Worm (Caenorhabditis elegans) whole organism, L4 larva: ENCODE measurements around the gene rbm-7.

Experiments
- D1046.2 ChIP-seq: fragments of 200-800 bp; sonication (Bioruptor generic); IDR thresholded peaks from 2 replicates; pipeline ENCODE4 v1.3.6; 2022; ENCODE audit warnings: missing genetic modification characterization, missing compliant biosample characterization
- F26F4.8 ChIP-seq: fragments of 200-800 bp; sonication (Bioruptor generic); conservative IDR thresholded peaks from 2 replicates; pipeline ENCODE4 v1.3.6; 2022; ENCODE audit warnings: missing genetic modification characterization, missing compliant biosample characterization
- F37D6.2 ChIP-seq: sonication (generic microtip); optimal IDR thresholded peaks from 2 replicates; lab custom pipeline; 2016; ENCODE audit warnings: mild to moderate bottlenecking, missing genetic modification characterization, missing compliant biosample characterization
- F44E2.7 ChIP-seq: fragments of 200-800 bp; sonication (Bioruptor generic); IDR thresholded peaks from 2 replicates; pipeline ENCODE4 v2.1.2; 2022; ENCODE audit warnings: missing genetic modification characterization, missing compliant biosample characterization
- T26A8.4 ChIP-seq: fragments of 200-800 bp; sonication (Bioruptor generic); IDR thresholded peaks from 2 replicates; pipeline ENCODE4 v1.3.6; 2022; ENCODE audit warnings: missing genetic modification characterization, missing compliant biosample characterization
- Y48G9A.11 ChIP-seq: fragments of 200-800 bp; sonication (Bioruptor generic); IDR thresholded peaks from 2 replicates; pipeline ENCODE4 v1.3.6; 2022; ENCODE audit warnings: missing genetic modification reagents, missing genetic modification characterization, missing compliant biosample characterization
- Y5F2A.4 ChIP-seq: fragments of 200-800 bp; sonication (Bioruptor generic); optimal IDR thresholded peaks from 2 replicates; lab custom pipeline; 2018; ENCODE audit warnings: mild to moderate bottlenecking, missing genetic modification characterization, missing compliant biosample characterization
- Y75B8A.6 ChIP-seq: fragments of 200-800 bp; sonication (Bioruptor generic); IDR thresholded peaks from 2 replicates; pipeline ENCODE4 v1.3.6; 2022; ENCODE audit warnings: missing genetic modification reagents, missing genetic modification characterization, missing compliant biosample characterization
- ceh-20 ChIP-seq: fragments of 200-800 bp; sonication (Bioruptor generic); IDR thresholded peaks from 2 replicates; pipeline ENCODE4 v1.3.6; 2022; ENCODE audit warnings: missing genetic modification reagents, missing genetic modification characterization, missing compliant biosample characterization
- ceh-32 ChIP-seq: sonication (generic microtip); optimal IDR thresholded peaks from 2 replicates; lab custom pipeline; 2016; ENCODE audit warnings: mild to moderate bottlenecking, missing genetic modification characterization, missing compliant biosample characterization; ENCODE audit not compliant: poor library complexity
- ceh-82 ChIP-seq: sonication (generic microtip); optimal IDR thresholded peaks from 2 replicates; lab custom pipeline; 2017; ENCODE audit warnings: missing biosample characterization, missing genetic modification characterization
- ces-1 ChIP-seq: fragments of 150-350 bp; sonication (generic microtip); optimal IDR thresholded peaks from 4 replicates; lab custom pipeline; 2014; ENCODE audit warnings: missing biosample characterization, missing genetic modification reagents, missing genetic modification characterization
- daf-16 ChIP-seq, 3 experiments: sonication (generic microtip); optimal IDR thresholded peaks; 2 replicates each; lab custom pipeline; 2016 to 2017; ENCODE audit warnings: missing genetic modification characterization in 3 of 3, missing genetic modification reagents in 3 of 3, mild to moderate bottlenecking in 2 of 3, missing compliant biosample characterization in 2 of 3, missing biosample characterization in 1 of 3, moderate library complexity in 1 of 3
- daf-8 ChIP-seq: fragments of 200-800 bp; sonication (Bioruptor generic); IDR thresholded peaks from 2 replicates; pipeline ENCODE4 v1.3.6; 2022; ENCODE audit warnings: missing genetic modification characterization, missing compliant biosample characterization
- dmd-9 ChIP-seq: fragments of 200-800 bp; sonication (Bioruptor generic); IDR thresholded peaks from 2 replicates; pipeline ENCODE4 v1.3.6; 2022; ENCODE audit warnings: missing genetic modification reagents, missing genetic modification characterization, missing compliant biosample characterization
- dpl-1 ChIP-seq: fragments of 150-350 bp; optimal IDR thresholded peaks from 2 replicates; lab custom pipeline; 2014; ENCODE audit warnings: missing biosample characterization, missing genetic modification reagents, missing genetic modification characterization
- dve-1 ChIP-seq: sonication (generic microtip); optimal IDR thresholded peaks from 2 replicates; lab custom pipeline; 2017; ENCODE audit warnings: antibody characterized with exemption, mild to moderate bottlenecking, missing genetic modification characterization, missing compliant biosample characterization; ENCODE audit not compliant: insufficient read depth
- egl-43 ChIP-seq: fragments of 200-800 bp; sonication (Bioruptor generic); IDR thresholded peaks from 2 replicates; pipeline ENCODE4 v1.3.6; 2022; ENCODE audit warnings: missing genetic modification reagents, missing genetic modification characterization, missing compliant biosample characterization
- gei-8 ChIP-seq: fragments of 200-800 bp; sonication (Bioruptor generic); optimal IDR thresholded peaks from 2 replicates; lab custom pipeline; 2018; ENCODE audit warnings: mild to moderate bottlenecking, missing genetic modification characterization, missing compliant biosample characterization
- hif-1 ChIP-seq, 2 experiments: sonication (generic microtip); optimal IDR thresholded peaks; 2 replicates each; lab custom pipeline; 2016 to 2017; ENCODE audit warnings: missing compliant biosample characterization in 2 of 2, missing genetic modification characterization in 2 of 2, missing genetic modification reagents in 2 of 2, missing genotype in 2 of 2, mild to moderate bottlenecking in 1 of 2
- hlh-11 ChIP-seq: fragments of 200-800 bp; sonication (Bioruptor generic); optimal IDR thresholded peaks from 2 replicates; lab custom pipeline; 2018; ENCODE audit warnings: mild to moderate bottlenecking, missing genetic modification characterization, missing compliant biosample characterization
- hlh-30 ChIP-seq: sonication (generic microtip); optimal IDR thresholded peaks from 2 replicates; lab custom pipeline; 2017; ENCODE audit warnings: antibody characterized with exemption, mild to moderate bottlenecking, missing genetic modification characterization, missing compliant biosample characterization; ENCODE audit not compliant: insufficient read depth
- lin-1 ChIP-seq: fragments of 200-800 bp; sonication (Bioruptor generic); IDR thresholded peaks from 2 replicates; pipeline ENCODE4 v1.3.6; 2022; ENCODE audit warnings: missing genetic modification reagents, missing genetic modification characterization, missing compliant biosample characterization
- lin-29 ChIP-seq: fragments of 200-800 bp; sonication (Bioruptor generic); IDR thresholded peaks from 2 replicates; pipeline ENCODE4 v1.3.6; 2022; ENCODE audit warnings: missing genetic modification reagents, missing genetic modification characterization, missing compliant biosample characterization
- lsy-2 ChIP-seq, 2 experiments: fragments of 150-350 bp in 1 of 2; sonication (generic microtip) in 1 of 2; optimal IDR thresholded peaks; 2 replicates each; lab custom pipeline; 2014 to 2017; ENCODE audit warnings: missing biosample characterization in 2 of 2, missing genetic modification characterization in 2 of 2
- mep-1 ChIP-seq: fragments of 150-350 bp; sonication (generic microtip); optimal IDR thresholded peaks from 3 replicates; lab custom pipeline; 2014; ENCODE audit warnings: missing biosample characterization, missing genetic modification characterization
- mes-2 ChIP-seq: sonication (generic microtip); optimal IDR thresholded peaks from 2 replicates; lab custom pipeline; 2016; ENCODE audit warnings: missing genotype, mild to moderate bottlenecking, missing genetic modification characterization, missing compliant biosample characterization; ENCODE audit not compliant: poor library complexity, severe bottlenecking
- mxl-2 ChIP-seq: fragments of 200-800 bp; sonication (Bioruptor generic); conservative IDR thresholded peaks from 2 replicates; pipeline ENCODE4 v1.3.6; 2022; ENCODE audit warnings: missing genetic modification reagents, missing genetic modification characterization, missing compliant biosample characterization
- nhr-111 ChIP-seq: fragments of 200-800 bp; sonication (Bioruptor generic); optimal IDR thresholded peaks from 2 replicates; lab custom pipeline; 2018; ENCODE audit warnings: mild to moderate bottlenecking, missing genetic modification characterization, missing compliant biosample characterization
- nhr-25 ChIP-seq: sonication (generic microtip); optimal IDR thresholded peaks from 2 replicates; lab custom pipeline; 2017; ENCODE audit warnings: missing genetic modification characterization, mild to moderate bottlenecking, missing compliant biosample characterization, antibody characterized with exemption, moderate library complexity, borderline replicate concordance; ENCODE audit not compliant: insufficient read depth
- nhr-28 ChIP-seq: fragments of 150-350 bp; optimal IDR thresholded peaks from 2 replicates; lab custom pipeline; 2014; ENCODE audit warnings: missing biosample characterization, missing genetic modification characterization
- nhr-42 ChIP-seq: fragments of 200-800 bp; sonication (Bioruptor generic); IDR thresholded peaks from 2 replicates; pipeline ENCODE4 v1.3.6; 2022; ENCODE audit warnings: missing genetic modification characterization, missing compliant biosample characterization
- nhr-77 ChIP-seq: fragments of 150-350 bp; optimal IDR thresholded peaks from 2 replicates; lab custom pipeline; 2014; ENCODE audit warnings: missing biosample characterization, missing genetic modification characterization
- php-3 ChIP-seq: fragments of 200-800 bp; sonication (Bioruptor generic); IDR thresholded peaks from 2 replicates; pipeline ENCODE4 v1.3.6; 2022; ENCODE audit warnings: missing genetic modification reagents, missing genetic modification characterization, missing compliant biosample characterization
- pqm-1 ChIP-seq: sonication (generic microtip); optimal IDR thresholded peaks from 2 replicates; lab custom pipeline; 2017; ENCODE audit warnings: missing biosample characterization, missing genetic modification characterization
- rbr-2 ChIP-seq: sonication (generic microtip); optimal IDR thresholded peaks from 2 replicates; lab custom pipeline; 2016; ENCODE audit warnings: missing genotype, missing genetic modification characterization, missing compliant biosample characterization
- sdz-12 ChIP-seq: fragments of 200-800 bp; sonication (Bioruptor generic); optimal IDR thresholded peaks from 2 replicates; lab custom pipeline; 2018; ENCODE audit warnings: mild to moderate bottlenecking, missing genetic modification characterization, missing compliant biosample characterization
- set-16 ChIP-seq: fragments of 200-800 bp; sonication (Bioruptor generic); IDR thresholded peaks from 2 replicates; pipeline ENCODE4 v1.3.6; 2022; ENCODE audit warnings: missing genetic modification reagents, missing genetic modification characterization, missing compliant biosample characterization
- spr-1 ChIP-seq: sonication (generic microtip); optimal IDR thresholded peaks from 2 replicates; lab custom pipeline; 2016; ENCODE audit warnings: mild to moderate bottlenecking, missing genetic modification characterization, missing compliant biosample characterization
- unc-62 ChIP-seq, 3 experiments: fragments of 150-350 bp in 1 of 3; sonication (generic microtip); optimal IDR thresholded peaks in 2 of 3; peaks in 1 of 3; 1 replicate in 1 of 3; 2 replicates in 2 of 3; lab custom pipeline; 2014 to 2017; ENCODE audit warnings: missing biosample characterization in 3 of 3, missing genetic modification characterization in 3 of 3, missing genetic modification reagents in 3 of 3, missing genotype in 1 of 3
- zfp-2 ChIP-seq: sonication (generic microtip); optimal IDR thresholded peaks from 2 replicates; lab custom pipeline; 2016; ENCODE audit warnings: mild to moderate bottlenecking, missing genetic modification characterization, missing compliant biosample characterization
- zfp-3 ChIP-seq: fragments of 200-800 bp; sonication (Bioruptor generic); conservative IDR thresholded peaks from 2 replicates; pipeline ENCODE4 v1.3.6; 2022; ENCODE audit warnings: missing genetic modification reagents, missing genetic modification characterization, missing compliant biosample characterization
- ztf-11 ChIP-seq: fragments of 150-350 bp; optimal IDR thresholded peaks from 2 replicates; lab custom pipeline; 2014; ENCODE audit warnings: missing biosample characterization, missing genetic modification characterization

Gene rbm-7

ce11 chrIII:12971828-12972379 is 40.2 kb upstream of the rbm-7 start:
- TF ChIP-seq nhr-77 (peak; percentile 20), ceh-82 (tag; lab: Kevin White, UChicago) (no peak), nhr-111 (GFP tag; lab: Kevin White, UChicago) (no peak), Y5F2A.4 (GFP tag; lab: Kevin White, UChicago) (no peak), ces-1 (GFP tag; lab: Kevin White, UChicago) (no peak), rbr-2 (no peak), zfp-2 (tag; lab: Kevin White, UChicago) (no peak), nhr-25 (tag; lab: Kevin White, UChicago) (no peak), dpl-1 (GFP tag; lab: Kevin White, UChicago) (peak; percentile 43), ceh-32 (tag; lab: Kevin White, UChicago) (no peak), zfp-3 (GFP tag; lab: Robert Waterston, UW) (no peak), dmd-9 (GFP tag; lab: Robert Waterston, UW) (no peak), spr-1 (tag; lab: Kevin White, UChicago) (no peak), egl-43 (GFP tag; lab: Robert Waterston, UW) (no peak), daf-16 (GFP tag; optimal IDR thresholded peaks at IDR 0.05; lab: Kevin White, UChicago) (no peak), daf-16 (tag; optimal IDR thresholded peaks at IDR 0.05; lab: Kevin White, UChicago) (peak; percentile 43), F37D6.2 (tag; lab: Kevin White, UChicago) (no peak), hlh-30 (tag; lab: Kevin White, UChicago) (peak; percentile 61), sdz-12 (no peak), set-16 (GFP tag; lab: Robert Waterston, UW) (no peak), Y75B8A.6 (no peak), Y48G9A.11 (GFP tag; lab: Robert Waterston, UW) (no peak), D1046.2 (GFP tag; lab: Robert Waterston, UW) (no peak), mes-2 (peak; percentile 35), ztf-11 (tag; lab: Kevin White, UChicago) (no peak), nhr-28 (tag; lab: Kevin White, UChicago) (peak; percentile 32), hif-1 (tag; optimal IDR thresholded peaks at IDR 0.05; lab: Kevin White, UChicago) (no peak), mep-1 (peak; percentile 2), lin-29 (no peak), unc-62 (GFP tag; optimal IDR thresholded peaks at IDR 0.05 in 1 of 2; lab: Kevin White, UChicago) (peak in 1 of 2 experiments; percentile 99), unc-62 (tag; optimal IDR thresholded peaks at IDR 0.05; lab: Kevin White, UChicago) (no peak), F26F4.8 (GFP tag; lab: Robert Waterston, UW) (no peak), php-3 (no peak), hlh-11 (tag; lab: Kevin White, UChicago) (peak; percentile 39), T26A8.4 (GFP tag; lab: Robert Waterston, UW) (no peak), pqm-1 (tag; lab: Kevin White, UChicago) (no peak), ceh-20 (GFP tag; lab: Robert Waterston, UW) (no peak), dve-1 (tag; lab: Kevin White, UChicago) (peak; percentile 58), daf-8 (GFP tag; lab: Robert Waterston, UW) (no peak), gei-8 (GFP tag; lab: Kevin White, UChicago) (no peak), mxl-2 (no peak), lsy-2 (tag; optimal IDR thresholded peaks at IDR 0.05; lab: Kevin White, UChicago) (peak in 1 of 2 experiments; percentile 82), F44E2.7 (GFP tag; lab: Robert Waterston, UW) (no peak), nhr-42 (GFP tag; lab: Robert Waterston, UW) (no peak), lin-1 (GFP tag; lab: Robert Waterston, UW) (no peak)
